Fruit fly (Drosophila melanogaster): Measurements from ENCODE around the gene Gnpnat.

The Gnpnat gene

DNA sequence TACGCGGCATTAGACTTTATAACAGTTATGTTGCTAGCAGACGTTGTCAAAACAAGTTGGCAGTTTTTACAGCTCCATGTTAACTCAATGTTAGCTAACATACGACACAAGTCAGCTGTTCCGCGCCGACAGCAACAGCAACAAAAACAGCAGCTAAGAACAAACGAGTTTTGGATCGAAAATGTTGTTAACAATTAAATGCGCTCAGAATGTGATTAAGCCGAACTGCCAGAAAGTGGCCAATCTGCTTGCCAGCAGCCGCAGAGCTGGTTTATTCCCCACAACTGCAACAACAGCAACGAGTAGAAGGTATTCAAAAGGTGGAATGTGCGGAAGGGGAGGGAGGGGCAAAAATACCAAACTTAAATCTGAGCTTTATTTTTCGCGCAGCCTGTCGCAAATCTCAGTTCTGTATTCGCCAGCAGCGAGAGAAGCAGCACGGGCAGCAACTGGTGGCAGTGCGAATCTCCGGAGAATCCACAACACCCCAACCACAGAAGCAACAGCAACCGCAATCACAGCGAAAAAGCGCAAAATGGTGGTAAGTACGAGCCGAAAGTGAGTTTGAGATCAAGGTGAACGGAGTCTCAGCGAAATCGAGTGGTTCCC, 14.9 kb upstream of the Gnpnat start, which contains the start of gene Pcd (continued):
- TF ChIP-seq CG13894 (tag; optimal IDR thresholded peaks at IDR 0.05) (peak; percentile 35), HLHmδ (GFP tag; optimal IDR thresholded peaks at IDR 0.05) (no peak), gem (tag; optimal IDR thresholded peaks at IDR 0.05) (no peak), ATbp (GFP tag; optimal IDR thresholded peaks at IDR 0.05) (no peak), onecut (GFP tag; IDR thresholded peaks at IDR 0.05) (no peak), dati (GFP tag; IDR thresholded peaks at IDR 0.05) (no peak), shn (GFP tag; optimal IDR thresholded peaks at IDR 0.05) (no peak), ewg (GFP tag; optimal IDR thresholded peaks at IDR 0.05) (peak; percentile 21), knrl (GFP tag; IDR thresholded peaks at IDR 0.05; ENCODE audit: partially characterized antibody) (no peak), Vsx1 (GFP tag; optimal IDR thresholded peaks at IDR 0.05) (no peak), sc (optimal IDR thresholded peaks at IDR 0.05) (no peak), sc (GFP tag; optimal IDR thresholded peaks at IDR 0.05) (no peak), gt (GFP tag; IDR thresholded peaks at IDR 0.05) (no peak), twi (tag; optimal IDR thresholded peaks at IDR 0.05) (no peak), al (GFP tag; IDR thresholded peaks at IDR 0.05) (no peak), Dp (GFP tag; optimal IDR thresholded peaks at IDR 0.05) (peak; percentile 88), CG13624 (GFP tag; optimal IDR thresholded peaks at IDR 0.05) (no peak), CG11504 (tag; optimal IDR thresholded peaks at IDR 0.05) (no peak), CG7987 (GFP tag; optimal IDR thresholded peaks at IDR 0.05) (no peak), pum (GFP tag; optimal IDR thresholded peaks at IDR 0.05) (no peak), CG11456 (GFP tag; IDR thresholded peaks at IDR 0.05) (no peak), bowl (GFP tag; IDR thresholded peaks at IDR 0.05) (no peak), Jarid2 (GFP tag; optimal IDR thresholded peaks at IDR 0.05) (no peak), ac (GFP tag; optimal IDR thresholded peaks at IDR 0.05) (no peak), Hr3 (GFP tag; optimal IDR thresholded peaks at IDR 0.05) (no peak), nerfin-2 (GFP tag; IDR thresholded peaks at IDR 0.05; ENCODE audit: partially characterized antibody) (no peak), CrebB (tag; optimal IDR thresholded peaks at IDR 0.05) (no peak), Eip74EF (GFP tag; optimal IDR thresholded peaks at IDR 0.05) (no peak), Hr78 (GFP tag; optimal IDR thresholded peaks at IDR 0.05) (no peak), sd (tag; optimal IDR thresholded peaks at IDR 0.05) (peak; percentile 98), CG6654 (GFP tag; optimal IDR thresholded peaks at IDR 0.05) (no peak), CG4424 (GFP tag; optimal IDR thresholded peaks at IDR 0.05) (no peak), Lhr (GFP tag; optimal IDR thresholded peaks at IDR 0.05) (no peak), CG4617 (GFP tag; optimal IDR thresholded peaks at IDR 0.05; ENCODE audit: borderline replicate concordance) (peak; percentile 5), gsb-n (tag; optimal IDR thresholded peaks at IDR 0.05) (no peak), klu (GFP tag; IDR thresholded peaks at IDR 0.05) (no peak), CG2889 (GFP tag; IDR thresholded peaks at IDR 0.05) (no peak), BEAF-32 (GFP tag; optimal IDR thresholded peaks at IDR 0.05) (no peak), Drgx (GFP tag; IDR thresholded peaks at IDR 0.05) (no peak), zen (tag; optimal IDR thresholded peaks at IDR 0.05) (no peak), jumu (GFP tag; optimal IDR thresholded peaks at IDR 0.05) (no peak), CG10462 (GFP tag; optimal IDR thresholded peaks at IDR 0.05) (no peak), CG18619 (GFP tag; optimal IDR thresholded peaks at IDR 0.05) (no peak), CG1602 (GFP tag; optimal IDR thresholded peaks at IDR 0.05) (no peak), CG6683 (GFP tag; optimal IDR thresholded peaks at IDR 0.05) (no peak), chn (GFP tag; optimal IDR thresholded peaks at IDR 0.05) (no peak), CG12236 (GFP tag; optimal IDR thresholded peaks at IDR 0.05) (no peak), MTF-1 (GFP tag; optimal IDR thresholded peaks at IDR 0.05; ENCODE audit: borderline replicate concordance) (no peak), crp (GFP tag; optimal IDR thresholded peaks at IDR 0.05) (peak; percentile 55 to 94), ems (GFP tag; optimal IDR thresholded peaks at IDR 0.05) (no peak)
